Fruit fly (Drosophila melanogaster) whole organism, embryonic: ENCODE results near the gene CG15406.

Experiments
- Aef1 ChIP-seq: fragments of 200-800 bp; sonication (Bioruptor generic); IDR thresholded peaks from 3 replicates; pipeline ENCODE4 v1.3.6; 2022; ENCODE audit warnings: missing biosample characterization, missing genetic modification characterization
- Atf6 ChIP-seq: fragments of 200-800 bp; sonication (Bioruptor generic); IDR thresholded peaks from 2 replicates; pipeline ENCODE4 v1.3.6; 2022; ENCODE audit warnings: missing biosample characterization, missing genetic modification characterization
- BtbVII ChIP-seq: fragments of 200-800 bp; sonication (Bioruptor generic); optimal IDR thresholded peaks from 3 replicates; lab custom pipeline; 2017; ENCODE audit warnings: missing biosample characterization, mild to moderate bottlenecking, missing genetic modification characterization
- CG12104 ChIP-seq: fragments of 200-800 bp; sonication (Bioruptor generic); optimal IDR thresholded peaks from 3 replicates; lab custom pipeline; 2016; ENCODE audit warnings: missing biosample characterization, missing genetic modification characterization
- CG14014 ChIP-seq: fragments of 200-800 bp; sonication (Bioruptor generic); IDR thresholded peaks from 2 replicates; pipeline ENCODE4 v1.3.6; 2022; ENCODE audit warnings: missing biosample characterization, missing genetic modification characterization
- CG32772 ChIP-seq: fragments of 200-800 bp; sonication (Bioruptor generic); IDR thresholded peaks from 2 replicates; pipeline ENCODE4 v1.3.6; 2022; ENCODE audit warnings: missing biosample characterization, missing genetic modification characterization
- CG34376 ChIP-seq: fragments of 200-800 bp; sonication (Bioruptor generic); optimal IDR thresholded peaks from 2 replicates; lab custom pipeline; 2018; ENCODE audit warnings: missing biosample characterization, mild to moderate bottlenecking, missing genetic modification characterization
- CG7786 ChIP-seq: fragments of 200-800 bp; sonication (Bioruptor generic); optimal IDR thresholded peaks from 2 replicates; lab custom pipeline; 2016; ENCODE audit warnings: missing biosample characterization, missing genetic modification characterization
- CG8388 ChIP-seq: fragments of 200-800 bp; sonication (Bioruptor generic); optimal IDR thresholded peaks from 2 replicates; lab custom pipeline; 2019; ENCODE audit warnings: missing biosample characterization, mild to moderate bottlenecking, missing genetic modification characterization, moderate library complexity
- CG9437 ChIP-seq: fragments of 200-800 bp; sonication (Bioruptor generic); optimal IDR thresholded peaks from 2 replicates; lab custom pipeline; 2018; ENCODE audit warnings: missing biosample characterization, mild to moderate bottlenecking, missing genetic modification characterization
- CTCF ChIP-seq: fragments of 200-800 bp; sonication (Bioruptor generic); optimal IDR thresholded peaks from 2 replicates; lab custom pipeline; 2017; ENCODE audit warnings: missing biosample characterization, mild to moderate bottlenecking, missing genetic modification characterization, moderate library complexity
- Dref ChIP-seq: fragments of 200-800 bp; sonication (Bioruptor generic); IDR thresholded peaks from 2 replicates; pipeline ENCODE4 v1.3.6; 2022; ENCODE audit warnings: missing biosample characterization, missing genetic modification characterization
- Med ChIP-seq: fragments of 200-800 bp; sonication (Bioruptor generic); peaks from one replicate; lab custom pipeline; 2016; ENCODE audit warnings: missing biosample characterization, missing genetic modification characterization, mild to moderate bottlenecking, inconsistent platforms, moderate library complexity
- Rfx ChIP-seq: fragments of 200-800 bp; sonication (Bioruptor generic); IDR thresholded peaks from 2 replicates; pipeline ENCODE4 v1.3.6; 2022; ENCODE audit warnings: missing biosample characterization, missing genetic modification characterization
- Stat92E ChIP-seq, 3 experiments: fragments of >200 bp in 2 of 3; fragments of 200-800 bp in 1 of 3; sonication (Bioruptor generic) in 1 of 3; optimal IDR thresholded peaks; 2 replicates each; lab custom pipeline; 2017 to 2019; ENCODE audit warnings: missing biosample characterization in 3 of 3, missing genetic modification characterization in 3 of 3, mild to moderate bottlenecking in 1 of 3, moderate library complexity in 1 of 3
- Vsx1 ChIP-seq: fragments of 200-800 bp; sonication (Bioruptor generic); optimal IDR thresholded peaks from 2 replicates; lab custom pipeline; 2017; ENCODE audit warnings: missing biosample characterization, mild to moderate bottlenecking, missing genetic modification characterization, missing genetic modification reagents
- corto ChIP-seq: fragments of 200-800 bp; sonication (Bioruptor generic); optimal IDR thresholded peaks from 2 replicates; lab custom pipeline; 2016; ENCODE audit warnings: missing biosample characterization, mild to moderate bottlenecking, missing genetic modification characterization, moderate library complexity
- grn ChIP-seq: fragments of 200-800 bp; sonication (Bioruptor generic); optimal IDR thresholded peaks from 3 replicates; lab custom pipeline; 2017; ENCODE audit warnings: missing biosample characterization, missing genetic modification characterization
- jigr1 ChIP-seq: fragments of 200-800 bp; sonication (Bioruptor generic); IDR thresholded peaks from 3 replicates; pipeline ENCODE4 v1.3.6; 2022; ENCODE audit warnings: missing biosample characterization, missing genetic modification characterization
- mam ChIP-seq: fragments of 200-800 bp; sonication (Bioruptor generic); optimal IDR thresholded peaks from 3 replicates; lab custom pipeline; 2016; ENCODE audit warnings: missing biosample characterization, missing genetic modification characterization
- oc ChIP-seq: fragments of 200-800 bp; sonication (Bioruptor generic); optimal IDR thresholded peaks from 2 replicates; lab custom pipeline; 2018; ENCODE audit warnings: missing biosample characterization, mild to moderate bottlenecking, missing genetic modification characterization, moderate library complexity
- prd ChIP-seq, 3 experiments: fragments of >200 bp in 2 of 3; fragments of 200-800 bp in 1 of 3; sonication (Bioruptor generic) in 1 of 3; optimal IDR thresholded peaks in 2 of 3; IDR thresholded peaks in 1 of 3; 2 replicates in 2 of 3; 3 replicates in 1 of 3; pipeline versions ENCODE4 v1.3.6 to Lab custom; 2017 to 2022; ENCODE audit warnings: missing biosample characterization in 1 of 3, missing genetic modification characterization in 1 of 3
- sens ChIP-seq: fragments of 200-800 bp; sonication (Bioruptor generic); peaks from one replicate; lab custom pipeline; 2016; ENCODE audit warnings: missing biosample characterization, missing genetic modification characterization
- tap ChIP-seq: fragments of 200-800 bp; optimal IDR thresholded peaks from 3 replicates; lab custom pipeline; 2019; ENCODE audit warnings: missing biosample characterization, mild to moderate bottlenecking, missing genetic modification characterization, moderate library complexity
- tx ChIP-seq: fragments of 200-800 bp; sonication (Bioruptor generic); optimal IDR thresholded peaks from 2 replicates; lab custom pipeline; 2016; ENCODE audit warnings: missing biosample characterization, missing genetic modification characterization
- zf30C ChIP-seq: fragments of 200-800 bp; sonication (Bioruptor generic); optimal IDR thresholded peaks from 3 replicates; lab custom pipeline; 2018; ENCODE audit warnings: missing biosample characterization, mild to moderate bottlenecking, missing genetic modification characterization
- zfh2 ChIP-seq: fragments of 200-800 bp; sonication (Bioruptor generic); optimal IDR thresholded peaks from 2 replicates; lab custom pipeline; 2016; ENCODE audit warnings: missing biosample characterization, missing genetic modification characterization

Gene CG15406

dm6 chr2L:3356193-3356645, 47.2 kb downstream of the CG15406 start (continued):
- TF ChIP-seq Aef1 (GFP tag; lab: Robert Waterston, UW) (peak; percentile 45; the same call in 2 of the 3 replicates), CG7786 (GFP tag; lab: Kevin White, UChicago) (peak; percentile 40), prd (optimal IDR thresholded peaks at IDR 0.05; lab: Kevin White, UChicago) (no peak), prd (GFP tag; IDR thresholded peaks at IDR 0.05; lab: Robert Waterston, UW) (no peak), CG34376 (peak; percentile 1), Vsx1 (GFP tag; lab: Kevin White, UChicago) (peak; percentile 18), CG32772 (GFP tag; lab: Robert Waterston, UW) (0 out of 2 replicates have a peak, but pooled peaks have one; percentile 9), Atf6 (peak; percentile 52; the same call in 1 of the 2 replicates), Stat92E (GFP tag; optimal IDR thresholded peaks at IDR 0.05; lab: Kevin White, UChicago) (no peak), zf30C (peak; percentile 52), BtbVII (GFP tag; lab: Kevin White, UChicago) (peak; percentile 12), tx (GFP tag; lab: Kevin White, UChicago) (peak; percentile 13), oc (tag; lab: Kevin White, UChicago) (no peak), zfh2 (GFP tag; lab: Kevin White, UChicago) (peak; percentile 24), CG14014 (GFP tag; lab: Robert Waterston, UW) (0 out of 2 replicates have a peak, but pooled peaks have one; percentile 22), tap (no peak), Rfx (GFP tag; lab: Robert Waterston, UW) (peak; percentile 71; the same call in 1 of the 2 replicates), CG12104 (GFP tag; lab: Kevin White, UChicago) (peak; percentile 9), CG9437 (GFP tag; lab: Kevin White, UChicago) (no peak), Med (GFP tag; lab: Kevin White, UChicago) (peak; percentile 78), mam (GFP tag; lab: Kevin White, UChicago) (peak; percentile 38)

DNA sequence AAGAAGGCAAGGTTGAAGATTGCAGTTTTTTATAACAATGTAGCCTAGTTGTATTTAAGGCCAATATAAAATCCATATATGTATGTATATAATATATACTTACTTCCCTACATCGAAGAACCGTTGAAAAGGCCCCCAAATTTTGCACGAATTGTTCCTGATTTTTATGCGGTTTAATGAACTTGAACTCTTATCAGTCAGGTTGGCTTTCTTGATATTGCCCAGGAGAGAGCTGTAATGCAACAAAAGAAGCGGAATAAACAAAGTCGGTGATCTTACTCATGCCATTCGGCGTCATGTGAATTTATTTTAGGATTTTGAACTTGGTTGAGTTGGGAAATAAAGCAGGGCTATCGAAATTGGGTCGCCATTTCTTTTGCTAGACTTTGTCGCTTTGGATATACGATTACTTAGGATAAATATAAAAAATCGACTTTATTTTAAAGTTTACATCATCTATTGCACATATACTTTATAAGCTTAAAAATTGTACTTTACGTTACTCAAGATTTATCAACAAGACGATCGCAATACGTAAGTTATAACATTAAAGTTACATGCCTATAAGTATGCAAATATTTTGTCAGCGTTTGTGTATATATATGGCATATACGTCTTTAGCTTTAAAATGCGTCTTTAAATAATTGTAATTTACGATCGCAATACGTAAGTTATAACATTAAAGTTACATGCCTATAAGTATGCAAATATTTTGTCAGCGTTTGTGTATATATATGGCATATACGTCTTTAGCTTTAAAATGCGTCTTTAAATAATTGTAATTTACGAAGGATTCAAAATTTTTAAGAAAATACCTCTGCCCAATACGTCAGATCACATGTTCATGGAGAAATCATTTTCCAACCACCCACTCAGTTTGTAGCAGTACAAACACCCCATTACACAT, 48.0 kb downstream of the CG15406 start, which contains the start of gene CG8838:
Gene CG8838, plus strand, starts transcription at position 857 of the 907 bp plus-strand sequence.
- TF ChIP-seq CG8388 (GFP tag; lab: Kevin White, UChicago) (no peak), grn (GFP tag; lab: Kevin White, UChicago) (peak; percentile 33), CTCF (GFP tag; lab: Kevin White, UChicago) (peak; percentile 12), corto (GFP tag; lab: Kevin White, UChicago) (peak; percentile 44), Dref (GFP tag; lab: Robert Waterston, UW) (no peak), sens (peak; percentile 27), CG9437 (GFP tag; lab: Kevin White, UChicago) (peak; percentile 99), jigr1 (GFP tag; lab: Robert Waterston, UW) (no peak)
